Fruit fly (Drosophila melanogaster): ENCODE data around the gene CG11350.

DNA sequence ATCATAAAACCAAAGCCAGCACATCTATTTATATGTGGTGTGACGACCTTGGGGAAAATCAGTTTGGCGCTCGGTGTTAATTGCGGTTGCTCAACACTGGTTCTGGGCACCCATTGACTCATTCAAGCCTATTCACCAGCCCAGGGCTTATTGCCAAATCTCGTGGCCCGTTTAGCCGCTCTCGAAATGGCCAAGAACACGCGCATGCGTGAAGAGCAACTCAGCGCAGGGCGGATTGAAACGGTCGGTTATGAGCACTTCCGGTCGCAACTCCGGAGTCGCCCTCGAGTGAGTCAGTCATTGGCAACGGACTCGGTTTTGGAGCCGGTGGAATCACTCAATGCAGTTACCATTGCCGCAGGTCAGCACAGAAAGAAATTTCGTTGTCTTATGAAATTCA is 6.9 kb downstream of the CG11350 start:
- TF ChIP-seq dmrt93B (GFP tag; optimal IDR thresholded peaks at IDR 0.05), result no peak
- TF ChIP-seq sv (GFP tag; optimal IDR thresholded peaks at IDR 0.05), result no peak
- TF ChIP-seq usp (GFP tag; optimal IDR thresholded peaks at IDR 0.05), result no peak
- TF ChIP-seq Hr78 (GFP tag; optimal IDR thresholded peaks at IDR 0.05), result no peak
- TF ChIP-seq dsf (GFP tag; optimal IDR thresholded peaks at IDR 0.05; ENCODE audit: borderline replicate concordance), result no peak
- TF ChIP-seq Myc (optimal IDR thresholded peaks at IDR 0.05), result no peak
- no peak for TF ChIP-seq HLH106 (tag; optimal IDR thresholded peaks at IDR 0.05)
- no peak for TF ChIP-seq rgr (GFP tag; optimal IDR thresholded peaks at IDR 0.05)
- TF ChIP-seq Rel (GFP tag; optimal IDR thresholded peaks at IDR 0.05), result no peak
- TF ChIP-seq Rel (tag; optimal IDR thresholded peaks at IDR 0.05), result no peak
- TF ChIP-seq brk (GFP tag; optimal IDR thresholded peaks at IDR 0.05), result no peak
- TF ChIP-seq Mio (GFP tag; optimal IDR thresholded peaks at IDR 0.05), result no peak
- TF ChIP-seq fru (GFP tag; optimal IDR thresholded peaks at IDR 0.05), result no peak

Data from whole organism, wandering third instar larva.